Fruit fly (Drosophila melanogaster): ENCODE results near the gene ninaA.

Gene ninaA

DNA sequence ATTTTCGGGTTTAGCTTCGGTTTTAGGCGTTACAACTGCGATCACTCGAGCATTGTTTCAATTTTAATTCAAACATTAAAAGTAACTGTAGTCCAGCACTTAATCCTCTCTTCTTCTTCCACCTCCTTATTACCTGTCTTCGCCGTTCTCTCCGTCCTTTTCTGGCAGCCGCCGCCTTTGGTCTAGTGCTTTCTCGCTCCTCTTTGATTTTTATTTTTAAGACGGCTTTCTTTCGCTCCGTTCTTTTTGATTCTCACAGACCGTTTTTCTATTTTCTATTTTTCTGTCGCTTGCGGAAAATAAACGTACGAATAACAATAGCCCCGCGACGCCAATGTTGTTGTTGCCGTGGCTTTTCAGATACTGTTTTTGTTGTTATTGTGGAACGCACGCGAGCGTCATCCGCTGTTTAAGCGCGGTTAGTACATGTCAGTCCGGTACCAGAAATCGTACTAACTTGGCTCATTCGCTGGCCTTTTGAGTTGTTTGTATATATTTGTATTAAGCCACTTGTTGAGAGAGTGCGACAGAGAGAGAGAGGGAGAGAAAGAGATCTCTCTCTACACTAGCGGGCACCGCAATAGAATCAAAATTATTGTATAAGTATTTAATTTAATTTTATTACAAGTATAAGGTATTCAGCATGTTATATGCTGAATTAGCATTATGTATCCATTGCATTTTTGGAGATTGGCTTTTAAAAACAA lies 9.1 kb upstream of the ninaA start, which contains the start of gene aru (continued):
- TF ChIP-seq CG8944 (GFP tag; optimal IDR thresholded peaks at IDR 0.05) (no peak), CG6791 (GFP tag; IDR thresholded peaks at IDR 0.05; ENCODE audit: partially characterized antibody) (no peak), Ets97D (GFP tag; optimal IDR thresholded peaks at IDR 0.05) (no peak), BEAF-32 (GFP tag; optimal IDR thresholded peaks at IDR 0.05) (no peak), pb (GFP tag; optimal IDR thresholded peaks at IDR 0.05) (no peak), CG4854 (GFP tag; optimal IDR thresholded peaks at IDR 0.05) (no peak), Side (GFP tag; optimal IDR thresholded peaks at IDR 0.05) (no peak), dimm (GFP tag; IDR thresholded peaks at IDR 0.05) (no peak), Dref (GFP tag; IDR thresholded peaks at IDR 0.05) (0 out of 2 replicates have a peak, but pooled peaks have one; percentile 32), MESR4 (GFP tag; optimal IDR thresholded peaks at IDR 0.05) (no peak), CG1602 (GFP tag; optimal IDR thresholded peaks at IDR 0.05) (no peak), ERR (GFP tag; optimal IDR thresholded peaks at IDR 0.05) (no peak), crc (GFP tag; optimal IDR thresholded peaks at IDR 0.05) (no peak), CG15011 (GFP tag; optimal IDR thresholded peaks at IDR 0.05) (no peak), sisA (GFP tag; IDR thresholded peaks at IDR 0.05) (no peak), CG11723 (GFP tag; optimal IDR thresholded peaks at IDR 0.05) (no peak), CG8924 (tag; optimal IDR thresholded peaks at IDR 0.05) (peak; percentile 28), CG6654 (GFP tag; optimal IDR thresholded peaks at IDR 0.05) (no peak), Asciz (GFP tag; optimal IDR thresholded peaks at IDR 0.05) (peak; percentile 65), Tbp (GFP tag; optimal IDR thresholded peaks at IDR 0.05) (no peak), Atf6 (GFP tag; IDR thresholded peaks at IDR 0.05) (peak; percentile 75), phol (tag; optimal IDR thresholded peaks at IDR 0.05) (peak; percentile 26), twi (tag; optimal IDR thresholded peaks at IDR 0.05) (no peak), Jarid2 (GFP tag; optimal IDR thresholded peaks at IDR 0.05) (peak; percentile 68), CG7372 (GFP tag; IDR thresholded peaks at IDR 0.05) (no peak), Dfd (GFP tag; optimal IDR thresholded peaks at IDR 0.05) (no peak), Ssrp (tag; optimal IDR thresholded peaks at IDR 0.05) (no peak), mam (GFP tag; optimal IDR thresholded peaks at IDR 0.05) (no peak), emc (GFP tag; optimal IDR thresholded peaks at IDR 0.05) (no peak), Hmr (GFP tag; optimal IDR thresholded peaks at IDR 0.05) (peak; percentile 51), CG34224 (GFP tag; IDR thresholded peaks at IDR 0.05; ENCODE audit: partially characterized antibody) (no peak), H15 (GFP tag; IDR thresholded peaks at IDR 0.05) (no peak), bcd (GFP tag; optimal IDR thresholded peaks at IDR 0.05) (no peak), C15 (GFP tag; IDR thresholded peaks at IDR 0.05) (no peak), CG1792 (GFP tag; optimal IDR thresholded peaks at IDR 0.05) (no peak), CG6254 (GFP tag; optimal IDR thresholded peaks at IDR 0.05) (no peak)

DNA sequence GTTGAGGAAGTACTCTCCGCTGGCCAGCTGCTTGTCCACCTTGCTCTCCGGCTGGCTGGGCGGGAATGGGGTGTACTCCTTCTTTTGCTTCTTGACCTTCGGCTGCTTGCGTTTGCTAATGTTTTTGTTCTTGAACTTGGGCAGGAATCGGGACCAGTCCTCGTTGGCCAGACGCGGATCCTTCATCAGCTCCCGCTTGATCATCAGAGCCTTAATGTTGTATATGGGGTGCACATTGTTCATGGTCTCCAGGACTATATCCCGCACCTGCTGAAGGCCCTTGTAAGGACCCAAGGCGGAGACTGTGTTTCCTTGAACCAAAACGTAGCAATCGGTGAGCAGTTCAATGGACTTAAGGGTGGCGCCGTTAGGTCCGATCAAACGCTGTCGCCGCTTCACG lies 8.1 kb upstream of the ninaA start:
- TF ChIP-seq ato (GFP tag; IDR thresholded peaks at IDR 0.05; ENCODE audit: partially characterized antibody) = no peak
- TF ChIP-seq Med (GFP tag) = peak; percentile 62
- peak; percentile 65 for TF ChIP-seq sens (GFP tag)
- no peak for TF ChIP-seq MBD-R2 (GFP tag; IDR thresholded peaks at IDR 0.05)
- TF ChIP-seq CG6791 (GFP tag; IDR thresholded peaks at IDR 0.05; ENCODE audit: partially characterized antibody) = 0 out of 3 replicates have a peak, but pooled peaks have one; percentile 9
- peak; percentile 76 for TF ChIP-seq Ets65A (GFP tag)

All from whole organism, embryonic.